Worm (Caenorhabditis elegans) whole organism, L1 larva: ENCODE results near the gene gsto-2.

Source experiments
- C16A3.4 ChIP-seq: fragments of 150-350 bp; optimal IDR thresholded peaks from 2 replicates; lab custom pipeline; 2014; ENCODE audit warnings: missing biosample characterization, missing genetic modification characterization
- dpl-1 ChIP-seq, 3 experiments: fragments of 150-350 bp in 2 of 3; sonication (generic microtip) in 1 of 3; optimal IDR thresholded peaks; 2 replicates each; lab custom pipeline; 2014 to 2017; ENCODE audit warnings: missing biosample characterization in 3 of 3, missing genetic modification characterization in 3 of 3, missing genetic modification reagents in 3 of 3
- egl-27 ChIP-seq, 2 experiments: fragments of 150-350 bp in 1 of 2; sonication (generic microtip); optimal IDR thresholded peaks; 3 replicates each; lab custom pipeline; 2017 to 2018; ENCODE audit warnings: missing biosample characterization in 2 of 2, missing genetic modification characterization in 2 of 2, missing genetic modification reagents in 2 of 2
- nhr-28 ChIP-seq: fragments of 150-350 bp; optimal IDR thresholded peaks from 2 replicates; lab custom pipeline; 2014; ENCODE audit warnings: missing biosample characterization, missing genetic modification characterization
- nhr-47 ChIP-seq: sonication (generic microtip); optimal IDR thresholded peaks from 2 replicates; lab custom pipeline; 2016; ENCODE audit warnings: mild to moderate bottlenecking, missing genetic modification characterization, moderate library complexity, missing compliant biosample characterization
- nhr-77 ChIP-seq: fragments of 150-350 bp; optimal IDR thresholded peaks from 2 replicates; lab custom pipeline; 2014; ENCODE audit warnings: missing biosample characterization, missing genetic modification characterization

- no peak for TF ChIP-seq egl-27 (tag; optimal IDR thresholded peaks at IDR 0.05; lab: Kevin White, UChicago)
- TF ChIP-seq nhr-77, result no peak
- TF ChIP-seq dpl-1 (GFP tag; optimal IDR thresholded peaks at IDR 0.05; lab: Kevin White, UChicago), result no peak
- no peak for TF ChIP-seq nhr-28 (tag; lab: Kevin White, UChicago)
- no peak for TF ChIP-seq nhr-47 (tag; lab: Kevin White, UChicago)
- no peak for TF ChIP-seq C16A3.4 (tag; lab: Kevin White, UChicago)
These were observed 45.4 kb upstream of the gsto-2 start for ce11 chrIII:8509218-8509617.
